Worm (Caenorhabditis elegans): ENCODE data around the gene C56G2.9.

DNA sequence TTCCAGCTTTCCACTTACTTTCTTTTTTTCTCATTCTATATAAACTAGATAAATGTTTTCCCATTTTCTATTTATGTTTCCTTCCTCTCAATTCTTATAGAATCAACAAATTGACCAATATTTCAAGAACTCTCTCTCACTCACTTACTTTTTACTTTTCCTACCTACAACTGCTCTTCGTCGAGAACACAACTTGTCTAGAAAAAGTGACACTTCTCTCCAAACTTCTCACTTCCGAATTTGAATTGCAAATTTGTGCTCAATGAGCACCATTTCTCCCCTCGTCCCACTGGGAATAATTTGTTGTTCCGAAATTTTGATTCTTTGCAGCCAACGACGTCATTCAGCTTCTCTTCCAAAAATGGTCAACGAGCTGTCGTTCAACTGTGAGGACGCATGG, 45.0 kb downstream of the C56G2.9 start, which contains the start of gene F47D12.3:
- no peak for TF ChIP-seq D1046.2 (GFP tag; IDR thresholded peaks at IDR 0.05)
- TF ChIP-seq nhr-77 (tag; optimal IDR thresholded peaks at IDR 0.05), result no peak
- TF ChIP-seq ceh-62 (tag; optimal IDR thresholded peaks at IDR 0.05), result no peak
- no peak for TF ChIP-seq nhr-102 (tag; optimal IDR thresholded peaks at IDR 0.05)
- TF ChIP-seq gei-8 (GFP tag; optimal IDR thresholded peaks at IDR 0.05), result no peak
- TF ChIP-seq lin-39 (tag; optimal IDR thresholded peaks at IDR 0.05), result no peak
- no peak for TF ChIP-seq saeg-2 (GFP tag; IDR thresholded peaks at IDR 0.05)
- no peak for TF ChIP-seq ztf-11 (tag; optimal IDR thresholded peaks at IDR 0.05)
- no peak for TF ChIP-seq zip-11 (GFP tag; IDR thresholded peaks at IDR 0.05)
- TF ChIP-seq zag-1 (tag; optimal IDR thresholded peaks at IDR 0.05), result no peak
- TF ChIP-seq spr-3 (GFP tag; optimal IDR thresholded peaks at IDR 0.05), result no peak

Measured in whole organism, L4 larva.